Worm (Caenorhabditis elegans) whole organism, young adult: ENCODE measurements around the gene C34F6.10.

Experiments used
- B0336.3 ChIP-seq: fragments of 200-800 bp; sonication (Bioruptor generic); IDR thresholded peaks from 2 replicates; pipeline ENCODE4 v1.3.6; 2022; ENCODE audit warnings: missing genetic modification characterization, missing compliant biosample characterization
- F33H1.4 ChIP-seq: fragments of 200-800 bp; sonication (Bioruptor generic); IDR thresholded peaks from 2 replicates; pipeline ENCODE4 v1.3.6; 2022; ENCODE audit warnings: missing genetic modification reagents, missing genetic modification characterization, missing compliant biosample characterization
- F57C9.4 ChIP-seq: sonication (generic microtip); optimal IDR thresholded peaks from 2 replicates; lab custom pipeline; 2017; ENCODE audit warnings: mild to moderate bottlenecking, missing genetic modification characterization, missing compliant biosample characterization
- Y53F4B.3 ChIP-seq: fragments of 200-800 bp; sonication (Bioruptor generic); IDR thresholded peaks from 2 replicates; pipeline ENCODE4 v1.3.6; 2022; ENCODE audit warnings: missing genetic modification reagents, missing genetic modification characterization, missing compliant biosample characterization
- Y56A3A.18 ChIP-seq: fragments of 200-800 bp; sonication (Bioruptor generic); IDR thresholded peaks from 2 replicates; pipeline ENCODE4 v1.3.6; 2022; ENCODE audit warnings: missing genetic modification reagents, missing genetic modification characterization, missing compliant biosample characterization
- akir-1 ChIP-seq: fragments of 200-800 bp; sonication (Bioruptor generic); optimal IDR thresholded peaks from 2 replicates; lab custom pipeline; 2018; ENCODE audit warnings: mild to moderate bottlenecking, missing genetic modification characterization, moderate library complexity, missing compliant biosample characterization
- aptf-2 ChIP-seq: fragments of 200-800 bp; sonication (Bioruptor generic); conservative IDR thresholded peaks from 2 replicates; pipeline ENCODE4 v1.3.6; 2022; ENCODE audit warnings: missing genetic modification reagents, missing genetic modification characterization, missing compliant biosample characterization
- athp-1 ChIP-seq: sonication (generic microtip); optimal IDR thresholded peaks from 2 replicates; lab custom pipeline; 2017; ENCODE audit warnings: mild to moderate bottlenecking, missing genetic modification characterization, missing compliant biosample characterization
- attf-6 ChIP-seq: fragments of 200-800 bp; sonication (Bioruptor generic); IDR thresholded peaks from 2 replicates; pipeline ENCODE4 v1.3.6; 2022; ENCODE audit warnings: missing genetic modification reagents, missing genetic modification characterization, missing compliant biosample characterization
- bed-1 ChIP-seq: fragments of 200-800 bp; sonication (Bioruptor generic); IDR thresholded peaks from 2 replicates; pipeline ENCODE4 v1.3.6; 2022; ENCODE audit warnings: missing genetic modification reagents, missing genetic modification characterization, missing compliant biosample characterization
- bed-2 ChIP-seq: fragments of 200-800 bp; sonication (Bioruptor generic); IDR thresholded peaks from 2 replicates; pipeline ENCODE4 v1.3.6; 2022; ENCODE audit warnings: missing genetic modification reagents, missing genetic modification characterization, missing compliant biosample characterization
- cebp-1 ChIP-seq, 2 experiments: fragments of 200-800 bp in 1 of 2; sonication (Bioruptor generic) in 1 of 2; sonication (generic microtip) in 1 of 2; IDR thresholded peaks in 1 of 2; optimal IDR thresholded peaks in 1 of 2; 2 replicates each; pipeline versions ENCODE4 v1.3.6 to Lab custom; 2017 to 2022; ENCODE audit warnings: missing compliant biosample characterization in 2 of 2, missing genetic modification characterization in 2 of 2, mild to moderate bottlenecking in 1 of 2, missing genetic modification reagents in 1 of 2, moderate library complexity in 1 of 2
- ceh-27 ChIP-seq: fragments of 200-800 bp; sonication (Bioruptor generic); optimal IDR thresholded peaks from 2 replicates; lab custom pipeline; 2018; ENCODE audit warnings: mild to moderate bottlenecking, missing genetic modification characterization, moderate library complexity, missing compliant biosample characterization
- ceh-58 ChIP-seq: fragments of 200-800 bp; sonication (Bioruptor generic); IDR thresholded peaks from 2 replicates; pipeline ENCODE4 v1.3.6; 2022; ENCODE audit warnings: missing genetic modification characterization, missing compliant biosample characterization
- dox-1 ChIP-seq: fragments of 200-800 bp; sonication (Bioruptor generic); IDR thresholded peaks from 2 replicates; pipeline ENCODE4 v1.3.6; 2022; ENCODE audit warnings: missing genetic modification reagents, missing genetic modification characterization, missing compliant biosample characterization
- dpff-1 ChIP-seq: sonication (generic microtip); optimal IDR thresholded peaks from 2 replicates; lab custom pipeline; 2017; ENCODE audit warnings: mild to moderate bottlenecking, missing genetic modification characterization, missing compliant biosample characterization
- fkh-3 ChIP-seq: sonication (generic microtip); optimal IDR thresholded peaks from 2 replicates; lab custom pipeline; 2016; ENCODE audit warnings: mild to moderate bottlenecking, missing genetic modification characterization, missing compliant biosample characterization
- hmg-1.2 ChIP-seq: fragments of 200-800 bp; sonication (Bioruptor generic); IDR thresholded peaks from 2 replicates; pipeline ENCODE4 v1.3.6; 2022; ENCODE audit warnings: missing genetic modification reagents, missing genetic modification characterization, missing compliant biosample characterization
- hrde-1 ChIP-seq: sonication (generic microtip); optimal IDR thresholded peaks from 2 replicates; lab custom pipeline; 2016; ENCODE audit warnings: missing genetic modification characterization, mild to moderate bottlenecking, missing compliant biosample characterization, moderate library complexity, missing genotype, missing genetic modification reagents, borderline replicate concordance
- lag-1 ChIP-seq: fragments of 200-800 bp; sonication (Bioruptor generic); IDR thresholded peaks from 2 replicates; pipeline ENCODE4 v1.3.6; 2022; ENCODE audit warnings: missing genetic modification reagents, missing genetic modification characterization, missing compliant biosample characterization
- let-607 ChIP-seq, 2 experiments: fragments of 200-800 bp in 1 of 2; sonication (Bioruptor generic) in 1 of 2; sonication (generic microtip) in 1 of 2; optimal IDR thresholded peaks; 2 replicates each; lab custom pipeline; 2016 to 2018; ENCODE audit warnings: mild to moderate bottlenecking in 2 of 2, missing compliant biosample characterization in 2 of 2, missing genetic modification characterization in 2 of 2, moderate library complexity in 2 of 2, missing genotype in 1 of 2
- lin-35 ChIP-seq, 3 experiments: fragments of 150-350 bp in 2 of 3; sonication (generic microtip) in 1 of 3; optimal IDR thresholded peaks; 2 replicates each; lab custom pipeline; 2014 to 2018; ENCODE audit warnings: missing biosample characterization in 3 of 3, missing genetic modification characterization in 3 of 3, missing genetic modification reagents in 3 of 3
- lin-40 ChIP-seq: sonication (generic microtip); optimal IDR thresholded peaks from 2 replicates; lab custom pipeline; 2016; ENCODE audit warnings: missing genetic modification characterization, mild to moderate bottlenecking, missing compliant biosample characterization, missing genotype, missing genetic modification reagents
- lin-54 ChIP-seq: fragments of 200-800 bp; sonication (Bioruptor generic); optimal IDR thresholded peaks from 2 replicates; lab custom pipeline; 2018; ENCODE audit warnings: mild to moderate bottlenecking, missing genetic modification characterization, missing compliant biosample characterization
- lsy-27 ChIP-seq: sonication (generic microtip); optimal IDR thresholded peaks from 2 replicates; lab custom pipeline; 2017; ENCODE audit warnings: missing genetic modification characterization, mild to moderate bottlenecking, missing compliant biosample characterization, antibody characterized with exemption, missing genotype, borderline replicate concordance; ENCODE audit not compliant: insufficient read depth
- madf-3 ChIP-seq: fragments of 200-800 bp; sonication (Bioruptor generic); IDR thresholded peaks from 2 replicates; pipeline ENCODE4 v1.3.6; 2022; ENCODE audit warnings: missing genetic modification reagents, missing genetic modification characterization, missing compliant biosample characterization
- mcd-1 ChIP-seq: fragments of 200-800 bp; sonication (Bioruptor generic); IDR thresholded peaks from 2 replicates; pipeline ENCODE4 v1.3.6; 2022; ENCODE audit warnings: missing genetic modification reagents, missing genetic modification characterization, missing compliant biosample characterization
- nfya-1 ChIP-seq: sonication (generic microtip); optimal IDR thresholded peaks from 2 replicates; lab custom pipeline; 2017; ENCODE audit warnings: antibody characterized with exemption, missing compliant biosample characterization, missing genetic modification characterization, borderline replicate concordance; ENCODE audit not compliant: insufficient read depth
- nfyb-1 ChIP-seq: fragments of 200-800 bp; sonication (Bioruptor generic); IDR thresholded peaks from 2 replicates; pipeline ENCODE4 v1.3.6; 2022; ENCODE audit warnings: missing genetic modification reagents, missing genetic modification characterization, missing compliant biosample characterization
- nhr-80 ChIP-seq: sonication (generic microtip); optimal IDR thresholded peaks from 2 replicates; lab custom pipeline; 2016; ENCODE audit warnings: missing genetic modification characterization, missing compliant biosample characterization
- sea-2 ChIP-seq: fragments of 200-800 bp; sonication (Bioruptor generic); IDR thresholded peaks from 2 replicates; pipeline ENCODE4 v1.3.6; 2022; ENCODE audit warnings: missing genetic modification characterization, missing compliant biosample characterization
- snpc-1.3 ChIP-seq: sonication (generic microtip); optimal IDR thresholded peaks from 2 replicates; lab custom pipeline; 2017; ENCODE audit warnings: missing genetic modification characterization, mild to moderate bottlenecking, missing compliant biosample characterization, antibody characterized with exemption, moderate library complexity, missing genotype, missing genetic modification reagents; ENCODE audit not compliant: insufficient read depth
- snpc-4 ChIP-seq, 5 experiments: fragments of 150-350 bp in 1 of 5; sonication (generic microtip) in 4 of 5; optimal IDR thresholded peaks; 2 replicates each; lab custom pipeline; 2014 to 2018; ENCODE audit warnings: missing genetic modification characterization in 5 of 5, missing biosample characterization in 3 of 5, antibody characterized with exemption in 2 of 5, mild to moderate bottlenecking in 2 of 5, missing compliant biosample characterization in 2 of 5, missing genotype in 2 of 5, moderate library complexity in 2 of 5, missing genetic modification reagents in 1 of 5
- zfh-2 ChIP-seq: fragments of 200-800 bp; sonication (Bioruptor generic); conservative IDR thresholded peaks from 2 replicates; pipeline ENCODE4 v1.3.6; 2022; ENCODE audit warnings: missing genetic modification reagents, missing genetic modification characterization, missing compliant biosample characterization
- ztf-28 ChIP-seq: fragments of 200-800 bp; sonication (Bioruptor generic); IDR thresholded peaks from 2 replicates; pipeline ENCODE4 v1.3.6; 2022; ENCODE audit warnings: missing genetic modification reagents, missing genetic modification characterization, missing compliant biosample characterization

C34F6.10 gene

ce11 chrX:11241479-11241878, 1.0 kb upstream of the C34F6.10 start (continued):
- no peak for TF ChIP-seq hrde-1 (tag; lab: Kevin White, UChicago)
- TF ChIP-seq Y56A3A.18 (GFP tag; lab: Robert Waterston, UW): no peak
- TF ChIP-seq fkh-3 (tag; lab: Kevin White, UChicago): no peak
- no peak for TF ChIP-seq athp-1
- no peak for TF ChIP-seq akir-1 (GFP tag; lab: Kevin White, UChicago)

- no peak for TF ChIP-seq let-607 (tag; optimal IDR thresholded peaks at IDR 0.05; lab: Kevin White, UChicago)
- TF ChIP-seq F33H1.4 (GFP tag; lab: Robert Waterston, UW): no peak
- no peak for TF ChIP-seq lsy-27 (tag; lab: Kevin White, UChicago)
- no peak for TF ChIP-seq ztf-28 (GFP tag; lab: Robert Waterston, UW)
- TF ChIP-seq aptf-2 (GFP tag; lab: Robert Waterston, UW): no peak
- TF ChIP-seq nfya-1 (tag; lab: Kevin White, UChicago): no peak
- TF ChIP-seq sea-2 (GFP tag; lab: Robert Waterston, UW): no peak
- no peak for TF ChIP-seq ceh-27 (GFP tag; lab: Kevin White, UChicago)
- TF ChIP-seq, all 124 proteins: peak for 0
These were observed 13.8 kb downstream of the C34F6.10 start, which contains the start of gene C34F6.12 for ce11 chrX:11226595-11226994. C34F6.12 (minus strand) TSS chrX:11226695.

ce11 chrX:11222597-11223218, 17.7 kb downstream of the C34F6.10 start, which contains the start of gene C34F6.9:
C34F6.9 (minus strand) TSS chrX:11222647.
- TF ChIP-seq lin-35 (GFP tag; optimal IDR thresholded peaks at IDR 0.05; lab: Kevin White, UChicago) (no peak), lin-54 (GFP tag; lab: Kevin White, UChicago) (no peak)

ce11 chrX:11215420-11216050, 24.9 kb downstream of the C34F6.10 start, which contains the start of the genes C34F6.7 and idh-2:
C34F6.7 (minus strand) TSS chrX:11215470.
idh-2 (plus strand) TSS chrX:11216000.
- TF ChIP-seq dox-1 (GFP tag; lab: Robert Waterston, UW) (peak; percentile 38; the same call in 1 of the 2 replicates), hmg-1.2 (peak; percentile 11; the same call in 1 of the 2 replicates), nhr-80 (tag; lab: Kevin White, UChicago) (peak; percentile 52), lin-40 (tag; lab: Kevin White, UChicago) (peak; percentile 6), nfyb-1 (GFP tag; lab: Robert Waterston, UW) (0 out of 2 replicates have a peak, but pooled peaks have one; percentile 22), bed-1 (GFP tag; lab: Robert Waterston, UW) (no peak)
- TF ChIP-seq, all 124 proteins: peak for 5

ce11 chrX:11211360-11211759, 29.1 kb downstream of the C34F6.10 start:
- TF ChIP-seq Y53F4B.3 (GFP tag; lab: Robert Waterston, UW): no peak
- TF ChIP-seq snpc-4 (GFP tag; optimal IDR thresholded peaks at IDR 0.05; lab: Kevin White, UChicago): no peak
- no peak for TF ChIP-seq snpc-4 (tag; optimal IDR thresholded peaks at IDR 0.05; lab: Kevin White, UChicago)
- TF ChIP-seq cebp-1 (GFP tag; IDR thresholded peaks at IDR 0.05; lab: Robert Waterston, UW): no peak
- TF ChIP-seq cebp-1 (tag; optimal IDR thresholded peaks at IDR 0.05; lab: Kevin White, UChicago): no peak
- no peak for TF ChIP-seq madf-3
- TF ChIP-seq bed-2 (GFP tag; lab: Robert Waterston, UW): no peak
- TF ChIP-seq sea-2 (GFP tag; lab: Robert Waterston, UW): no peak
- TF ChIP-seq B0336.3 (GFP tag; lab: Robert Waterston, UW): no peak
- TF ChIP-seq attf-6 (GFP tag; lab: Robert Waterston, UW): no peak
- TF ChIP-seq F57C9.4: no peak
- TF ChIP-seq lag-1 (GFP tag; lab: Robert Waterston, UW): no peak
- no peak for TF ChIP-seq snpc-1.3 (tag; lab: Kevin White, UChicago)
- no peak for TF ChIP-seq lsy-27 (tag; lab: Kevin White, UChicago)
- TF ChIP-seq ceh-58: no peak
- TF ChIP-seq aptf-2 (GFP tag; lab: Robert Waterston, UW): no peak
- no peak for TF ChIP-seq mcd-1 (GFP tag; lab: Robert Waterston, UW)
- no peak for TF ChIP-seq dpff-1 (tag; lab: Kevin White, UChicago)
- TF ChIP-seq zfh-2 (GFP tag; lab: Robert Waterston, UW): no peak
